In genomic region chr3L:6216787-6217078, dm6 we compare ENCODE assay signal across 4 fruit fly cellular contexts.
TF ChIP-seq lines count a peak whose summit lies in the region.

No protein-coding gene starts in this region.

- TF ChIP-seq CTCF in whole organism, embryonic (GFP tag; optimal IDR thresholded peaks at IDR 0.05; lab: Kevin White, UChicago): no peak

TF ChIP-seq in whole organism, adult, 20 proteins besides CTCF, POLR2A, EP300 and RAD21:
- TF ChIP-seq CG5204 (GFP tag; optimal IDR thresholded peaks at IDR 0.05; lab: Kevin White, UChicago) (no peak), Crg-1 (GFP tag; optimal IDR thresholded peaks at IDR 0.05; lab: Kevin White, UChicago) (no peak), toe (GFP tag; optimal IDR thresholded peaks at IDR 0.05; lab: Kevin White, UChicago) (no peak), kay (GFP tag; lab: Kevin White, UChicago; ENCODE audit: borderline replicate concordance) (no peak), tj (GFP tag; optimal IDR thresholded peaks at IDR 0.05; lab: Kevin White, UChicago) (peak; percentile 96), CG33017 (tag; optimal IDR thresholded peaks at IDR 0.05; lab: Kevin White, UChicago) (no peak), CG7045 (GFP tag; optimal IDR thresholded peaks at IDR 0.05; lab: Kevin White, UChicago) (no peak), pad (GFP tag; optimal IDR thresholded peaks at IDR 0.05; lab: Kevin White, UChicago) (peak; percentile 88), Mnt (GFP tag; optimal IDR thresholded peaks at IDR 0.05; lab: Kevin White, UChicago) (no peak), cic (GFP tag; optimal IDR thresholded peaks at IDR 0.05; lab: Kevin White, UChicago) (no peak), CG7101 (tag; optimal IDR thresholded peaks at IDR 0.05; lab: Kevin White, UChicago) (no peak)

TF ChIP-seq in whole organism, embryonic, 481 proteins besides CTCF, POLR2A, EP300 and RAD21:
- TF ChIP-seq Camta (GFP tag; optimal IDR thresholded peaks at IDR 0.05; lab: Kevin White, UChicago) (no peak), D19B (GFP tag; optimal IDR thresholded peaks at IDR 0.05; lab: Kevin White, UChicago) (no peak), cg (GFP tag; optimal IDR thresholded peaks at IDR 0.05; lab: Kevin White, UChicago) (peak; percentile 22), CG4360 (GFP tag; IDR thresholded peaks at IDR 0.05; lab: Robert Waterston, UW) (peak; percentile 33; the same call in 1 of the 2 replicates), br (optimal IDR thresholded peaks at IDR 0.05; lab: Kevin White, UChicago) (no peak), CG10543 (GFP tag; optimal IDR thresholded peaks at IDR 0.05; lab: Kevin White, UChicago) (peak; percentile 4), wek (GFP tag; optimal IDR thresholded peaks at IDR 0.05; lab: Kevin White, UChicago) (no peak), CG34376 (GFP tag; optimal IDR thresholded peaks at IDR 0.05; lab: Kevin White, UChicago) (peak; percentile 11), Kr (GFP tag; optimal IDR thresholded peaks at IDR 0.05; lab: Kevin White, UChicago) (peak; percentile 35), CG9876 (GFP tag; optimal IDR thresholded peaks at IDR 0.05; lab: Kevin White, UChicago) (no peak), slou (GFP tag; optimal IDR thresholded peaks at IDR 0.05; lab: Kevin White, UChicago) (no peak), sens (GFP tag; lab: Kevin White, UChicago) (no peak), CG6791 (GFP tag; IDR thresholded peaks at IDR 0.05; lab: Robert Waterston, UW; ENCODE audit: partially characterized antibody) (peak; percentile 34; the same call in 1 of the 3 replicates), Deaf1 (tag; optimal IDR thresholded peaks at IDR 0.05; lab: Kevin White, UChicago) (peak; percentile 35), chinmo (GFP tag; IDR thresholded peaks at IDR 0.05; lab: Robert Waterston, UW; ENCODE audit: partially characterized antibody) (0 out of 4 replicates have a peak, but pooled peaks have one; percentile 18)

TF ChIP-seq in whole organism, prepupa, 60 proteins besides CTCF, POLR2A, EP300 and RAD21:
- TF ChIP-seq svp (GFP tag; lab: Kevin White, UChicago) (peak; percentile 70), Eip93F (GFP tag; optimal IDR thresholded peaks at IDR 0.05; lab: Kevin White, UChicago) (no peak), Eip75B (GFP tag; optimal IDR thresholded peaks at IDR 0.05; lab: Kevin White, UChicago) (no peak), CG32006 (GFP tag; optimal IDR thresholded peaks at IDR 0.05; lab: Kevin White, UChicago) (no peak)

TF ChIP-seq in whole organism, wandering third instar larva, 38 proteins besides CTCF, POLR2A, EP300 and RAD21:
- peak; percentile 7 for TF ChIP-seq psq (GFP tag; optimal IDR thresholded peaks at IDR 0.05; lab: Kevin White, UChicago)
- no peak for TF ChIP-seq fru (GFP tag; optimal IDR thresholded peaks at IDR 0.05; lab: Kevin White, UChicago)
